Worm (Caenorhabditis elegans) whole organism, late embryonic: Measurements from ENCODE around the gene F28C6.9.

ENCODE experiments used
- ama-1 ChIP-seq: fragments of 150-350 bp; optimal IDR thresholded peaks from 2 replicates; lab custom pipeline; 2014
- fax-1 ChIP-seq: sonication (generic microtip); optimal IDR thresholded peaks from 2 replicates; lab custom pipeline; 2016; ENCODE audit warnings: missing genotype, missing genetic modification characterization, missing compliant biosample characterization
- nhr-11 ChIP-seq: fragments of 150-350 bp; optimal IDR thresholded peaks from 2 replicates; lab custom pipeline; 2014; ENCODE audit warnings: missing biosample characterization, missing genetic modification characterization
- rnt-1 ChIP-seq: sonication (generic microtip); optimal IDR thresholded peaks from 2 replicates; lab custom pipeline; 2016; ENCODE audit warnings: missing genetic modification characterization, missing compliant biosample characterization
- sox-4 ChIP-seq: sonication (generic microtip); optimal IDR thresholded peaks from 2 replicates; lab custom pipeline; 2017; ENCODE audit warnings: mild to moderate bottlenecking, missing genetic modification characterization, inconsistent platforms, missing compliant biosample characterization

DNA sequence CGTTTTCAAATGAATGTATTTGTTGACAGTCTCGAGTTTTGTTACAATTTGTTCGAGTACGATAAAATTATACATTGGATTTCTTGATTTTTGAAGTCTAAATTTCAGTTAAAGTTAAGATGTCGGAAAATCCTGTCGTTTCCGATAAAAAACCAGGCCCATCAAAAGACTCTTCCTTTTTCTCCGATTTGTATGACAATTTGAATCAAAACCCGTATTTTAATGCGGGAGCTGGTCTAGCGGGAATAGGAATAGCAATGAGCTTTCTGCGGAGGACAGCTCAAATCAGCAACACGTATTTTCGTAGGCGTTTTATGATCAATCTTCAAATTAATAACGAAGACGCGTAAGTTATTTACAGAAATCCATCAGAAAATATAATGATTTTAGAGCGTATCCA, 39.0 kb downstream of the F28C6.9 start, which contains the start of gene bcs-1:
- TF ChIP-seq fax-1 (tag; lab: Kevin White, UChicago) (no peak), ama-1 (lab: Kevin White, UChicago) (no peak), rnt-1 (tag; lab: Kevin White, UChicago) (no peak), sox-4 (no peak), nhr-11 (no peak)
